Fruit fly (Drosophila melanogaster): ENCODE results near the gene CG33229.

Gene CG33229

dm6 chr3L:223019-223902 lies at the start of gene CG33229, which contains the start of gene pyx:
Gene CG33229 (plus strand): TSS chr3L:223852.
Gene pyx (minus strand): TSS chr3L:223069.
- peak; percentile 64 for TF ChIP-seq noc (tag; optimal IDR thresholded peaks at IDR 0.05)

DNA sequence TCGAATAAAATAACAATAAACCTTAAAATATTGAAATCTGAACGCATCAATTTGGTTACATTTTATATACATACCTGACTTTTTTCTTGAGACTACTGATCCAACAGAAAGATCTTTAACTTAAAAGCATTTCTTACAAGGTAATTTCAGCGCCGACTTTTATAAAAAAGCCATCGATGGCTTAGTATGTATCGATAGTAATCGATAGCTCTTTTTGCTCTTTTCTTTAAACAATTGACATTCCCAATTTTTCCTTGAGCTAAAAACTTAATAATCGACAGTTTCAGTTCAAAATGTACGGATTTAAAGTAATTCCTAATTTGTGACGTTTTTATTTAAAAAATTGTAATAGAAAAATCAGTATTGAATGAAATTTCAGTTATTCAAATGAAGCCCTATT lies 49.2 kb upstream of the CG33229 start:
- TF ChIP-seq noc (tag; optimal IDR thresholded peaks at IDR 0.05), result no peak

DNA sequence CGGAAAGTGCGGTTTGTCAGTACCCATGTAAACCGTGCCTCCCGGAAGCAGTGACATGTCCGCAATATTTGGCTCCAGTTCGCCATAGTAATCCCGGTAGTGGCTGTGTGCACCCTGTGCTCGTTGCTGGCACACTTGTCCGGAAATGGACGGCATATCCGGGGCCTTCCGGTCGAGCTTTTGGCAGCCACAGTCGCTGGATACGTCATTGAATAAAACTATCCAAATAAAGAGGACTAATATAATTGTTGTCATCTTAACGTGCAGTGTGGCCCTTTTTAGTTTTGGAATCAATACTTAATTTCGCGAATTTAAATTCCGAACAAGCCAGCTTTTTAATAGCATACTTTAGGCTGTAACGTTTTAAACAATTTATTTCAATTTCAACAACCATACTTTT lies 47.7 kb upstream of the CG33229 start, which contains the start of gene CG7049:
Gene CG7049, minus strand, starts transcription at position 280 of the 400 bp plus-strand sequence.
- peak; percentile 10 for TF ChIP-seq noc (tag; optimal IDR thresholded peaks at IDR 0.05)

DNA sequence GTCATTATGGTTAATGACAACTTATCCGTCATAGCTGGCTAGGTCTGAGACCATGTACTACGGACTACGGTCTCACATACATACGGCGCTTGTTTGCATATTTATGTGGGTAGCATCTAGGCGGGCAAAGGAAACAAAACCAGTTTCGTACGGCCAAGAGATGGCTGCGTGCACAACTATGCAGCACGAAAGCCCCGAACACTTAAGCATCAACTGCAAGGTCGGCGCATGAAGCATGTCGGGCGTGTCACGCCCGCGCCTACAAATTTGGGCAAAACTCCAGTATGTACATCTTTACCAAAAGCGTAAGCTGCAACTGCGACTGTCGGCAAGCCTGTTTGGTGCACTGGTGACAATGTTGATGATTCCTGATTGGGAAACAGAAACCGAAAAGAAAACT lies 45.7 kb upstream of the CG33229 start:
- no peak for TF ChIP-seq noc (tag; optimal IDR thresholded peaks at IDR 0.05)

DNA sequence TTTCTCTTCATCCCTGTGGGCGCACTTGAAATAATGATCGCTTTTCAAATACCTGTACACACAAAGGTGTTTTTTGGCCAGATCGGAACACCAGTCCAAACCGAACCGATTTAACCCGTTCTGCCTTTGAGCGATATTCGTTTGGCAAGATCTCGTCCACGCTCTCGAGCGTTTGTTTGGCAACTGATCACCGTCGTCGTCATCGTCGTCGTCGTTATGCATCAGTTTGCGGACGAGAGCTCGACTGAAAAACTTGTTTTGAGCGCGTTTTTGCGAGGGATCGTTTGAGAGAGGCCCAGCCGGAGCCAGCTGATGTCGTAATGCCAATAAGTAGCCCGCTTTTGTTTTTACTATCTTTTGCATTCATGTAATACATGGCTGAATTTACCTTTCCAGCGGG lies 45.2 kb upstream of the CG33229 start:
- no peak for TF ChIP-seq noc (tag; optimal IDR thresholded peaks at IDR 0.05)

DNA sequence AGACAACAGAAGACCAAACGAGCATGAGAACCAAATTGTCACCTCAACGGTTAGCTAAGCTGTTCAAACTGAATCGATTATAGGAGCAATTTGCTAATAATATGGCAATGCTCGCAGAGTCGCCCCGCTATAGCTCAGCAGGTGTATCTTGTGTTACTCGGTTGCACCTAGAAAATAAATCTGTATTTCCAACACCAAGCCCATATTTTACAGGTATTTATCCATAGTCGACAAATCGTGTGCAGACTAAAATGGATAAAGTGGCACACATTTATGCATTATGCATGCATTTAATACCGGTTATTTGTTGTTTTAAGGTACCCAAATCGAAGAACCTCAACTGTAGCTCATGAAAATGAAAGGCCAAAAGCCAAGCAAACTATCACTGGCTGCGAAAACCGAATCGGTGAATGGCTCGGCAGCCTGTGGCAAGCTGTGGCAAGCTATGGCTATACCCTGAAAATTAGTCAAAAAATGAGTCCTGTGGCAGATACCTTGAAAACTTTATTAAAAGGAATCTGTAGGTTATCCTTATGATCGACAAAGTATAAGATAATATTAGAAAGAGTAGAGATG lies 44.7 kb upstream of the CG33229 start, which contains the start of gene Vdup1:
Gene Vdup1, minus strand, starts transcription at position 51 of the 576 bp plus-strand sequence.
- no peak for TF ChIP-seq noc (tag; optimal IDR thresholded peaks at IDR 0.05)

- TF ChIP-seq noc (tag; optimal IDR thresholded peaks at IDR 0.05), result no peak
Measured at dm6 chr3L:179490-180261, 44.0 kb upstream of the CG33229 start, which contains the start of gene CG13875. Gene CG13875 (plus strand): TSS chr3L:179923.

dm6 chr3L:180262-180543 lies 43.4 kb upstream of the CG33229 start:
- TF ChIP-seq noc (tag; optimal IDR thresholded peaks at IDR 0.05), result no peak

DNA sequence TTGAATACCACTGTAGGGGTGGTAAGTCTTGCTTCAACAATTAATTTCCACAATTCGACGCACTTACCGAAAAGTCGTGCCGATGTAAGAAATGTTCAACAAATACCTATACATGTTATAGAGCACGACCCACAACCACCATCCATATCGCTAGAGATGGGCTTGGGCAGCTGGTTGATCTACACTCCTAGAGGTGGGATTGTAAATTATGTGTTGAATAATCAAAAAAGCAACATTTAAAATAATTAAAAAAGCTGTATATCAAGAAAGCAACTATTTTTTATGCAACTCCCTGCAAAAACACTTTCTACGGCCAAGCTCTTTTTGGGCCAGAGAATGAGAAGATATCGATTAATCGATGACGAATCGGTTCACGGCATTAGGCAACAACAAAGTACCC lies 39.4 kb upstream of the CG33229 start, which contains the start of the genes CG34140, Mkp and Mtch:
Gene CG34140, minus strand, starts transcription at position 174 of the 400 bp plus-strand sequence.
Gene Mkp, minus strand, starts transcription at position 290 of the 400 bp plus-strand sequence.
Gene Mtch, plus strand, starts transcription at position 376 of the 400 bp plus-strand sequence.
- no peak for TF ChIP-seq noc (tag; optimal IDR thresholded peaks at IDR 0.05)

DNA sequence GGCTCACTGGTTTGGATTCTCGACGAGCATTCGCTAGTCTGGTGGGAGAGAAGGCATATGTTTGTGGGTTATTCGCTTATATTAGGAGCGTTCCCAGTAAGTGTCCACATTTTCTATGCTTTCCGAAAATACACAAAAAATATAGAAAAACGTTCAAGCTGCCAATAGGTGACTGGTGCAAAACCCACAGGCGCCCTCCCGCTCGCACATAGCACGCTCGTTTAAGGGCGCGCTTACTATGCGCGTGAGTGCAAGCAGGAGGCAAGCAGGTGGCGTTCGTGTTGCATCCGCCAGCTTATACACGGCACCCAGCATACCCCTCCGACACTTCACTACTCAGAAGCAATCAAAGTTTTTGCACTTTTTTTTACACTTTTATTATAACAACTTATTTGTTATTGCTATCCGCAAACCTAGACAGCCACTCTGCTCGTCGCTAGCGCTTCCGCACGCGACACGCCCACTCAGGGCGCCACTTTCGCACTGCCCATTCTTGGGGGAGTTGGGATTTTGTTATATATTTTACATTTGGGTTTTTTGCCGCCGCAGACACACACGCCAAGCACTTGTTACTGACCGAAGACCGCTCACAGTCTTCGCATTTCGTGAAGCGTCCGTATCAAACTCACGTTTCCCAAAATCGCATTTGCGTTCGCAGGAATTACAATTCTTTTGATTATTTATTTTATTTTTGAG lies 24.5 kb upstream of the CG33229 start:
- no peak for TF ChIP-seq noc (tag; optimal IDR thresholded peaks at IDR 0.05)

dm6 chr3L:199754-200596 lies 23.7 kb upstream of the CG33229 start, which contains the start of the genes rno and mri:
Gene rno (minus strand): TSS chr3L:199762.
Gene mri (plus strand): TSS chr3L:200174.
- peak; percentile 65 for TF ChIP-seq noc (tag; optimal IDR thresholded peaks at IDR 0.05)

dm6 chr3L:203536-204135 lies 20.0 kb upstream of the CG33229 start, which contains the start of gene NitFhit:
Gene NitFhit (plus strand): TSS chr3L:203730.
- peak; percentile 16 for TF ChIP-seq noc (tag; optimal IDR thresholded peaks at IDR 0.05)

dm6 chr3L:205723-206284 lies 17.8 kb upstream of the CG33229 start, which contains the start of the genes Gk1 and CG13876:
Gene Gk1 (minus strand): TSS chr3L:205844.
Gene CG13876 (plus strand): TSS chr3L:206134.
- TF ChIP-seq noc (tag; optimal IDR thresholded peaks at IDR 0.05), result peak; percentile 98

Measured in whole organism, larva.